Fruit fly (Drosophila melanogaster) Kc167 (cell line): ENCODE results near the gene chinmo.

Source experiments
- Myc ChIP-seq: fragments of >200 bp; optimal IDR thresholded peaks from 2 replicates; lab custom pipeline; 2017; ENCODE audit warnings: missing external identifiers
- Sin3A ChIP-seq: fragments of >200 bp; optimal IDR thresholded peaks from 2 replicates; lab custom pipeline; 2018; ENCODE audit warnings: missing external identifiers
- h ChIP-seq: fragments of >200 bp; optimal IDR thresholded peaks from 3 replicates; lab custom pipeline; 2018; ENCODE audit warnings: missing external identifiers
- insv ChIP-seq: fragments of >200 bp; optimal IDR thresholded peaks from 3 replicates; lab custom pipeline; 2018; ENCODE audit warnings: missing external identifiers
- psq ChIP-seq: fragments of >200 bp; optimal IDR thresholded peaks from 2 replicates; lab custom pipeline; 2017; ENCODE audit warnings: missing external identifiers
- ttk ChIP-seq: sonication (Bioruptor generic); optimal IDR thresholded peaks from 2 replicates; lab custom pipeline; 2017; ENCODE audit warnings: missing external identifiers

Gene chinmo

DNA sequence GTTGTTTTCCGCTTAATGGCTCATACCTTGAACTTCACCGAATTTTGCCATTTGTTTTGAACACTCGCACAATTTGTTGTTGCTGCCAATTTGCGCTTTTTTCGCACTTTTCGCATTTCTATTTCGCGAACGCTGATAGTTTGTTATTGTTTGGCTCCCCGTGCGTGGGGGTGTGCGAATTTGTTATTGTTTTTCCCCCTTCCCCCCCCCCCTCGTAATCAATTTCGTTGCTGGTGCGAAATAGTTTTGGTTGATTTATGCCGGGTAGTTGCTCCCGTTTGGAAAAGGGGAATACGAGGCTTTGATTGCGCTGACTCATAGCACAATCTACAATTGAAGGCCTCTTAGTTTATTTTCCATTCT lies 22.6 kb upstream of the chinmo start:
- TF ChIP-seq h (lab: Kevin White, UChicago): no peak

DNA sequence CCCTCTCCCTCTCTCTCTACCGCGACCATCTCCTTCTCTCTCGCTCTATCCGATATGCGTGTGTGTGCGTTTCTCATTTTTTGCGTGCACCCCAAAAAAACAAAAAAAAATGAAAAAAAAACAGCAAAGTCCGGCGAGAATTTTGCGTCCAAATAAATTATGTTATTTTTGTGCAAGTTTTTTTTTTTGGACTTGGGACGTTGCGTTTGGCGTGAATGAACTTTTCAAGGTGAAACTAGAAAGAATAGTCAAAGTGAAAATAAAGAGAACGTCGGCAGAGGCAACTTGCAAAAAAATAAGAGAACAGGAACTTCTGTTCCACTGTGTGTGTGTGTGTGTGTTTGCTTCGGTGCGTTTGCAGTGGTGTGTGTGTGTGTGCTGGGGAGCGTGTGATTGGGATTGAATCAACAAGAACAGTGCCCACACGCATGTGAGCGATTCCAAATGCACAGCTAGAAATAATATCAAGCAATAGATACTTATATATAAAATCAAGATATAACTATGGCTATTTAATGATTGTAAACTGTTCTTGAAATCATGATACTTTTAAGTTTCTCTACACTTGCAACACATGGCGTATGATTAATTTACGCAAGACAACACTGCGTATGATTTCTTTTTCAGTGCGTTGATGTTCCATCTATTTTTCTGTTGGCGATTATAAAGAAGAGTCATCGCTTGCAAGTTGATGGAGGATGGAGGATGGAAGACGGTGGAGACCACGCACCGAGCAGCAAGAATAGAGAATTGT lies 21.7 kb upstream of the chinmo start:
- TF ChIP-seq ttk (lab: Kevin White, UChicago): no peak
- TF ChIP-seq psq: no peak
- no peak for TF ChIP-seq h (lab: Kevin White, UChicago)
- no peak for TF ChIP-seq Myc (lab: Kevin White, UChicago)
- no peak for TF ChIP-seq Sin3A
- TF ChIP-seq insv (lab: Kevin White, UChicago): no peak

DNA sequence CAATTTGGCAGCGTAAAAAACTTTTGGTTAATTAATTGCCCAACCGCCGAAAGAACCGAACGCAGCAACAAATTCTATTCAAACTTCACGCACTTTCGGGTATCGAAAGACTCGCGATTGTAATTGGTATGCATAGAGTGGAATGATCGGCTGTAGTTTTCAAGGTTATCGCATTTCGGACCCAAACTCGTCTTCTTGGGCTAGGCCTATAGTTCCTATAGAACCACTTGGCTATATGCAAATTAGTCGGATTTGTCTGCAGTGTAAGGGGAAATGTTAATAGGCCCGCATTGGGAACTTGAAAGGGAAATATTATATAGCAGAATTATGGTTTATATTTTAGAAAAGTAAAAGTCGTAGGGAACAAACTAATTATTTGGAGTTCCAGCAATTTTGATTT lies 20.5 kb upstream of the chinmo start:
- no peak for TF ChIP-seq Sin3A
- TF ChIP-seq Myc (lab: Kevin White, UChicago): no peak
- TF ChIP-seq ttk (lab: Kevin White, UChicago): no peak
- no peak for TF ChIP-seq psq
- no peak for TF ChIP-seq h (lab: Kevin White, UChicago)
- TF ChIP-seq insv (lab: Kevin White, UChicago): no peak

DNA sequence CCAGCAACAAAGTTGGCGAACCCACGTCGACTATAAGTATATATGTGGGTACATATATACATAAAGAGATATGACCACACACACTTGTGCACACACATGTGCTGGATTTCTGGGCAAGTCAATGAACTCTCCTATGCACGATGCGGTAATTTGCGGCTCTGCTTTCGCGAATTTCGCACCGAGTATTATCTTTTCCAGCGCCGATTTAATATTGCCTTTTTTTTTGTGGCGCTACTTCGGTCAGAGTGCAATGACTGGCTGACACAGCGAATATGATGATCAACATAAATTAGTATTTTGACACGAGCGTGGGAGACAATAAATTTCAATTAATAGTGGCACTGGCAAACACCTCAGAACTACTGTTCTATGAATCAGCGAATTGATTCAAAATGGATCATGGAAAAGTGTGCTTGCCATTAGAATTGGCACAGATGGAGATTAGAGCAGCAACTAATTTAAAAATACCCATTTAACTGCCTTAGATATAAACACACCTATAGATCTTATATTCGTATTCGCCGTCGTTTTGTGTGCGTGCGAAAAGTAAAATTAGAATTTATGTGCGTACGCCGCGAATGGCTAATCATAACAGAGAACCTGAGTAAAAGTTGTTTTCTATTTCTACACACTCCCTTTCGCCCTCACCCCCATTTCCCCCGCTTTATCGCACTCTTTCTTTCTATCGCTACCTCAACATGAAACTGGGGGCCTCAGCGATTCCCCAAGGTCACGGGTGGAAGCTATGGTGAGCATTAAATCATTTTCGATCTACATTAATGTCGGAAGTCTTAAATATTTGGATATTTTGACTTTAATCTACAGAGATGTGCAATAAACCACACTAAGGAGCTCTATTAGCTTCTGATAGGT lies 19.4 kb upstream of the chinmo start:
- TF ChIP-seq insv (lab: Kevin White, UChicago): no peak
- no peak for TF ChIP-seq ttk (lab: Kevin White, UChicago)
- TF ChIP-seq Sin3A: no peak
- no peak for TF ChIP-seq h (lab: Kevin White, UChicago)
- no peak for TF ChIP-seq psq
- no peak for TF ChIP-seq Myc (lab: Kevin White, UChicago)

DNA sequence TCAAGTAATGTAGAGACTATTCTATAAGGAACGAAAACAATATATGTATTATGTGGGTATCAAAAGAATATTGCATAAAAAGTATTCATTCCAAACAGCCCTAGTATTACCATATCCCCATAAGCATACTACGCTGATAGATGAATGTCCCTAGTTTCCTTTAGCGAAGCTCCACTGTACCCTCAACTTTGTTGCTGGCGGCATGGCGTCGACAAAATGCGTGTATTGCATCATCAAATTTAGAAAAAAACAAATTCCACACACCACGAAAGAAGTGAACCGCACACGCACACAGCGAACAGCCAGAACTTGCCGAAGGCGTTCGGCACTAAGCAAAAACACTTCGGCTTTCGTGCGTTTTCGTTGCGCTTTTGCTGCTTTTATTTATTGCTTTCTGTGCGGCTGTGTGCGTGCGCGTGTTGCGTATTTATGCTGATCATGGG lies 18.3 kb upstream of the chinmo start:
- TF ChIP-seq Myc (lab: Kevin White, UChicago) (no peak), psq (no peak), Sin3A (no peak), insv (lab: Kevin White, UChicago) (no peak), h (lab: Kevin White, UChicago) (no peak), ttk (lab: Kevin White, UChicago) (no peak)

DNA sequence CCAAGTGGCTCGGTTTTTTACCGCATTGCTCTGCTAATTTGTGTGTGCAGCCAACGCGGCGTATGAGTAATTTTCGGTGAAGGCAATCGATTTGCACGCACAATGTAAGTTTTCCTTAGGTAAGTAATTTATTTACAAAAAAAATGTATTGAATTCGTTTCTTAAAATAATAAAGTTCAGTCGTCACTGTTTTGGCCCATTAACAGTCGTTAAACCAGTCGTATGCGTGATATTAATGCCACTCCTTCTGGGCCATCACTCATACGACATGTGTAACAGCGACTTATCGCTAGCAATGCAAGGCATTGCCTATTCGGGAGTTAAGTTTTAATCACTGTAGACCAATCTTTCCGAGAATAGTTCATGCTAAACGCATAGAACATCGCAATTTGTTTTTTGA lies 17.7 kb upstream of the chinmo start:
- TF ChIP-seq Sin3A: no peak
- TF ChIP-seq psq: no peak
- TF ChIP-seq h (lab: Kevin White, UChicago): no peak
- TF ChIP-seq Myc (lab: Kevin White, UChicago): no peak
- no peak for TF ChIP-seq insv (lab: Kevin White, UChicago)
- no peak for TF ChIP-seq ttk (lab: Kevin White, UChicago)

DNA sequence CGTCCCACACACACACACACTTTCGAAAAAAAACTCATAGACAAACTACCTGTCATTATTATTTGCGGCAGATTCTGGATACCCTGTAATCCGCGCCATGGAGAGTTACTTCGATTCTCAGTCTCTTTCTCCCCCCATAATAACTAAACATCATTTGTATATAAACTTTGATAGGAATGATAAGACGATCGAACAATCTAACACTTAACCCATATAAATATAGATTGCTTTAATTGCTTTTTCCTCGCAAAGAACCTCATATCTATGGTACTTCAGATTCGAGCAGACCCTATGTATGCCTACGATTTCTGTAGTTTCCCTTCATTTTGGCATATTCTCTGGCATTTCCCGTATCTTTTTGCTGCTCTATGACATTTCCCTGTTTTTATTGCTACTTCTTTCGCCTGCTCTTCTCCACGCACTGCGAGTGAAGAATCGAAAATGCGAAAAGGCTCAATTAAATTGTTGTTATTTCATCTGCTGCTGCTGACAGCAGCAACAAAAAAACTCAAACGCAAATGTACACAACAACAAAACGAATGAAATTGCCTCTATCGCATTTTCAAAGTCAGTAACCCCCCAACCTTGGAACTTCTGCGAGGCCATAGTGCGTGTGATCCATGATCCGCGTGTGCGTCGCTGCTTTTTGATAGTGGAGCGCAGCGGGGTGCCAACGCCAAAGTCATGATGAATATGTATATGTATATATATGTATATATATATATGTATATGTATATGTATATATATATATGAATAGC lies 16.8 kb upstream of the chinmo start:
- TF ChIP-seq Sin3A (no peak), psq (no peak), Myc (lab: Kevin White, UChicago) (no peak), ttk (lab: Kevin White, UChicago) (no peak), insv (lab: Kevin White, UChicago) (no peak), h (lab: Kevin White, UChicago) (no peak)

DNA sequence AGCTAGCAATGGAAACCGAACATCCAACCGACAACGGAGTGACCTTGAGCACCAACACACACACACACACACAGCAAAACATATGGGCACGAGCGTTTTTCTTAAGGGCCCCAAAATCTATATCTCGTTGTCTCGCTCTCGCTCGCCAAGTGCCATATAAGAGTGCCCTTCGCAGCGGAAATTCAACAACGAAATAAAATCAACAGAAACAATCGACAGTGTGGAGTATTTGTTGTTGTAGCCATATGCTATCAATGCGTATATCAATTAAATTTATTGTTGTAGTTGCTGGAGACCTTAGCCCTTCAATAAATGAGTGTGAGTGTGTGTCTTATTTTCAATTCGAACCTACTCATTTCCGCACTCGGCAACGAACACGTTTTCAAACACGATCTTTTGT lies 14.5 kb upstream of the chinmo start:
- TF ChIP-seq Sin3A: no peak
- no peak for TF ChIP-seq insv (lab: Kevin White, UChicago)
- no peak for TF ChIP-seq ttk (lab: Kevin White, UChicago)
- TF ChIP-seq psq: no peak
- no peak for TF ChIP-seq Myc (lab: Kevin White, UChicago)
- TF ChIP-seq h (lab: Kevin White, UChicago): no peak

DNA sequence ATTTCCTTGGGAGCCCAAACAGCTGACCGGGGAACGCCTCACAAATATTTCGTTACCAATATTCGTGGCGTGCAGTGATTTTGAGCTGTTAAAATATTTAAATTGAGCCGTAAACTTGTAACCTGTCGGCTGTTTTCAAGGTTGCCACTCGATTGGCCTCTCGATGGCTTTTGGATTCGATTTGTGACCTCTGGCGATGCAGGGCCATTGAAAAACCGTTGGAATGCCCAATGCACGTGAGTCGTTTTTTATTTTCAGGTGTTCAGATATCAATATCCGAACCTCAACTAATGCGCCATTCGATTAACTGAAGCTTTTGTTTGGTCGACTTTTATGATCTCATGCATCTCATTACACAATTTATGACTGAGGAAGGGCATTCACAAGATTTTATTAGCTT lies 13.8 kb upstream of the chinmo start:
- TF ChIP-seq ttk (lab: Kevin White, UChicago) (no peak), psq (no peak), Myc (lab: Kevin White, UChicago) (no peak), h (lab: Kevin White, UChicago) (no peak), insv (lab: Kevin White, UChicago) (no peak), Sin3A (no peak)

DNA sequence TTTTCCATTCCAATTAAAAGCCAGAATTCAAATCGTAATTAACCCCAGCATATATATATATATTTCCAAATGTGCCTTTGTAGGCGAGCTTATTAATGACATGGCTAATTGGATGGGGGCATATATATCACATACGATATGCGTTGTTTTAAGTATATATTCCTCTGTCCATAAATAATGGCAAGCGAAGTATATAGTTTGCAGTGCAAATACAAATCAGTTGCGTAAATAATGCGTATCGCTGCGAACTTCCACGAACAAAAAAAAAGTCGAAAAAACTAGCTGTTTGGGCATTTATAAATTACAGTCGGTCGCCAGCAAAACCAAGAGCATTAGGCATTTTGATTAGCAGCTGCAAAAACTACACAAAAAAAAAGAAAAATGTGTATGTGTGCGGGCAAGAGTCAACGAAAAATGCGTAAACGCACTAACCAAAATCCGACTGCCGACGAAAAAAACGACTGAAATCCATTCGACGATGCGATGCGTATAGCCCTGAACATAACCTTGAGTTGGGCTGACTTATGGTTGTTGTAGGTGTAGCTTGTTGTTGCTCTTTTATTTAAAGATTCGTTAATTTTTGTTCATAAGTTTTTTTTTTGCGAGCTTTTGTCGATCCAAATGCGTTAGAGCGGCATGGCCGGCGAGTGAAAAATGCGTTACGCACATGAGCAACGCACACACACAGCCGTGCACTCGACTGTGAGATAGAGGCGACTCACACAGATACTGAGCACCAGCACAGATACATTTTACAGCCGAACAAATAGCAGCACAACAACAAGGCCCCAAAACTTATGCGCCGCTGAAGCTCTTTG lies 13.0 kb upstream of the chinmo start:
- TF ChIP-seq psq: no peak
